Fruit fly (Drosophila melanogaster): ENCODE measurements around the gene CG11779.

CG11779 gene

DNA sequence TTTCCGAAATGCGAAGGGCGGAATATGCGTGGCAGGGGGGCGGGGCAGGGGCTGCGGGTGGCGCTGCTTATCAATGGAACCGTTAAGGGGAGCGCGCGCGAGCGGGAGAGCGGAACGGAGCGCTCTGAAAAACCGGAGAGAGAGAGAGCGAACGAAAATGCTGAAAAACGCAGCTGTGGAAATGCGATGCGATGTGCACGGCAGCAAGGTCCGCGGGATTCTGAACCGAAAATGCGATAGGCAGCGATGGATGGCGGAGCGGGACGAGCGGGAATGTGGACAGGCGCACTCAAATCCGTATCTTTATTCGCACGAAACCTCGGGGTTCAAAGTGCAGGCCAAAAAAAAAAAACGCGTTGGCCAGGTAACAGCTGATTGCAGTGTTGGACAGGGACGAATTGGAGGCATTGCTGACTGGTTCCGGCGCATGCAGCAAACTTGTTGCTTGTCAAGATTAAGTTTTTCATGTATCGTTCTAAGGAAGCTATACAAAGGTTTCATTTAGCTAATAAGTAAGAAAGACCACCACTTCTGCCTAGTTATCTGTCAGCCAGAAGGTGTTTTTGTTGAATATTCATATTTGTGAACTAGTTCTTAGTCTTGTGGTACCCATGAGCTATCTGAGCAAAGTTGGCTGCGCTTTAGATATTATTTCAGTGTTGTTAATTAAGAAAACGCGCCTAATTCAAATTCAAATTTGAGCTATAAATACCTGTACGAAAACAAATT lies 12.0 kb downstream of the CG11779 start, which contains the start of gene Ppcs (continued):
- peak; percentile 11 for TF ChIP-seq Ssrp (tag; optimal IDR thresholded peaks at IDR 0.05)
- no peak for TF ChIP-seq fru (optimal IDR thresholded peaks at IDR 0.05)
- TF ChIP-seq sisA (GFP tag; IDR thresholded peaks at IDR 0.05) = peak; percentile 13; the same call in 1 of the 2 replicates
- peak; percentile 43 for TF ChIP-seq CG4854 (GFP tag; optimal IDR thresholded peaks at IDR 0.05)
- peak; percentile 69 for TF ChIP-seq Lhr (GFP tag; optimal IDR thresholded peaks at IDR 0.05)
- TF ChIP-seq CG18599 (GFP tag; optimal IDR thresholded peaks at IDR 0.05) = peak; percentile 68
- TF ChIP-seq esg (GFP tag; conservative IDR thresholded peaks at IDR 0.05) = no peak
- TF ChIP-seq vnd (GFP tag; IDR thresholded peaks at IDR 0.05; ENCODE audit: partially characterized antibody) = no peak
- peak; percentile 68 for TF ChIP-seq MBD-R2 (GFP tag; IDR thresholded peaks at IDR 0.05)
- TF ChIP-seq dati (GFP tag; IDR thresholded peaks at IDR 0.05) = no peak
- no peak for TF ChIP-seq cg (GFP tag; optimal IDR thresholded peaks at IDR 0.05)
- no peak for TF ChIP-seq Dek (tag; optimal IDR thresholded peaks at IDR 0.05)
- no peak for TF ChIP-seq CG16813 (GFP tag; IDR thresholded peaks at IDR 0.05; ENCODE audit: partially characterized antibody)
- no peak for TF ChIP-seq CG14667 (GFP tag; IDR thresholded peaks at IDR 0.05)
- 0 out of 2 replicates have a peak, but pooled peaks have one; percentile 28 for TF ChIP-seq CG17328 (GFP tag; IDR thresholded peaks at IDR 0.05)
- no peak for TF ChIP-seq CG10462 (GFP tag; optimal IDR thresholded peaks at IDR 0.05)
- peak; percentile 69 for TF ChIP-seq CG18619 (GFP tag; optimal IDR thresholded peaks at IDR 0.05)
- peak; percentile 48 for TF ChIP-seq Nf-YC (tag; optimal IDR thresholded peaks at IDR 0.05)
- peak; percentile 88 for TF ChIP-seq CG12659 (GFP tag; optimal IDR thresholded peaks at IDR 0.05)
- TF ChIP-seq CG6791 (GFP tag; IDR thresholded peaks at IDR 0.05; ENCODE audit: partially characterized antibody) = no peak
- peak; percentile 59 for TF ChIP-seq row (GFP tag; IDR thresholded peaks at IDR 0.05)
- TF ChIP-seq CG6689 (GFP tag; IDR thresholded peaks at IDR 0.05) = peak; percentile 36
- peak; percentile 50 for TF ChIP-seq Abd-B (GFP tag; optimal IDR thresholded peaks at IDR 0.05)
- peak; percentile 97 for TF ChIP-seq Dp (GFP tag; optimal IDR thresholded peaks at IDR 0.05)
- TF ChIP-seq sc (optimal IDR thresholded peaks at IDR 0.05) = no peak
- peak; percentile 20 for TF ChIP-seq sc (GFP tag; optimal IDR thresholded peaks at IDR 0.05)
- TF ChIP-seq CG6854 (GFP tag; optimal IDR thresholded peaks at IDR 0.05) = peak; percentile 67
- peak in 1 of 2 experiments; percentile 51 for TF ChIP-seq insv (GFP tag; optimal IDR thresholded peaks at IDR 0.05)
- TF ChIP-seq Spps (tag; optimal IDR thresholded peaks at IDR 0.05) = no peak
- TF ChIP-seq Doc2 (GFP tag; IDR thresholded peaks at IDR 0.05) = no peak
- peak; percentile 4 for TF ChIP-seq CG6765 (GFP tag; optimal IDR thresholded peaks at IDR 0.05)
- no peak for TF ChIP-seq fd64A (GFP tag; optimal IDR thresholded peaks at IDR 0.05)
- TF ChIP-seq CG5245 (GFP tag; optimal IDR thresholded peaks at IDR 0.05) = no peak
- peak; percentile 56 for TF ChIP-seq CG4424 (GFP tag; optimal IDR thresholded peaks at IDR 0.05)
- TF ChIP-seq CG32767 (GFP tag; IDR thresholded peaks at IDR 0.05) = no peak
- TF ChIP-seq CG16779 (GFP tag; IDR thresholded peaks at IDR 0.05) = peak; percentile 75; the same call in 1 of the 2 replicates
- no peak for TF ChIP-seq Eip74EF (GFP tag; optimal IDR thresholded peaks at IDR 0.05)
- TF ChIP-seq CG2199 (GFP tag; IDR thresholded peaks at IDR 0.05) = 0 out of 3 replicates have a peak, but pooled peaks have one; percentile 27
- TF ChIP-seq zfh2 (GFP tag; optimal IDR thresholded peaks at IDR 0.05) = peak; percentile 73
- TF ChIP-seq ind (GFP tag; optimal IDR thresholded peaks at IDR 0.05) = peak; percentile 66
- TF ChIP-seq cato (GFP tag; optimal IDR thresholded peaks at IDR 0.05; ENCODE audit: borderline replicate concordance) = peak; percentile 39
- TF ChIP-seq wor (GFP tag; IDR thresholded peaks at IDR 0.05) = no peak
- TF ChIP-seq Scr (GFP tag; IDR thresholded peaks at IDR 0.05; ENCODE audit: partially characterized antibody) = peak; percentile 31
- TF ChIP-seq lmd (GFP tag; IDR thresholded peaks at IDR 0.05) = peak; percentile 60
- TF ChIP-seq ewg (GFP tag; optimal IDR thresholded peaks at IDR 0.05) = peak; percentile 84
- peak; percentile 63 for TF ChIP-seq CG3995 (GFP tag; optimal IDR thresholded peaks at IDR 0.05)
- peak; percentile 52; the same call in 1 of the 2 replicates for TF ChIP-seq Xrp1 (GFP tag; IDR thresholded peaks at IDR 0.05)
- TF ChIP-seq hb (GFP tag; IDR thresholded peaks at IDR 0.05; ENCODE audit: partially characterized antibody) = no peak
- no peak for TF ChIP-seq CG3838 (GFP tag; optimal IDR thresholded peaks at IDR 0.05)

All from whole organism, embryonic.